Worm (Caenorhabditis elegans) whole organism, early embryonic: ENCODE data around the gene K11H12.11.

Source experiments
- B0310.2 ChIP-seq: sonication (generic microtip); optimal IDR thresholded peaks from 2 replicates; lab custom pipeline; 2016; ENCODE audit warnings: mild to moderate bottlenecking, missing genetic modification characterization, missing compliant biosample characterization
- F13C5.2 ChIP-seq: sonication (generic microtip); optimal IDR thresholded peaks from 2 replicates; lab custom pipeline; 2017; ENCODE audit warnings: mild to moderate bottlenecking, missing genetic modification characterization, inconsistent platforms, missing compliant biosample characterization
- aly-1 ChIP-seq: sonication (generic microtip); optimal IDR thresholded peaks from 2 replicates; lab custom pipeline; 2016; ENCODE audit warnings: missing genetic modification characterization, missing compliant biosample characterization
- ama-1 ChIP-seq: fragments of 150-350 bp; optimal IDR thresholded peaks from 2 replicates; lab custom pipeline; 2014
- ceh-13 ChIP-seq: fragments of 200-800 bp; sonication (Bioruptor generic); optimal IDR thresholded peaks from 2 replicates; lab custom pipeline; 2018; ENCODE audit warnings: mild to moderate bottlenecking, missing genetic modification characterization, missing compliant biosample characterization
- ceh-36 ChIP-seq: sonication (generic microtip); optimal IDR thresholded peaks from 2 replicates; lab custom pipeline; 2016; ENCODE audit warnings: missing genetic modification characterization, inconsistent platforms, missing compliant biosample characterization
- ets-7 ChIP-seq: sonication (generic microtip); optimal IDR thresholded peaks from 2 replicates; lab custom pipeline; 2016; ENCODE audit warnings: missing genotype, missing genetic modification characterization, missing compliant biosample characterization
- flt-1 ChIP-seq: fragments of 200-800 bp; sonication (Bioruptor generic); IDR thresholded peaks from 2 replicates; pipeline ENCODE4 v1.3.6; 2022; ENCODE audit warnings: missing genetic modification characterization, missing compliant biosample characterization
- hmbx-1 ChIP-seq: sonication (generic microtip); optimal IDR thresholded peaks from 2 replicates; lab custom pipeline; 2016; ENCODE audit warnings: mild to moderate bottlenecking, missing genetic modification characterization, missing compliant biosample characterization
- hmg-4 ChIP-seq: fragments of 200-800 bp; sonication (Bioruptor generic); optimal IDR thresholded peaks from 2 replicates; lab custom pipeline; 2018; ENCODE audit warnings: mild to moderate bottlenecking, missing genetic modification characterization, missing compliant biosample characterization
- pes-1 ChIP-seq: fragments of 200-800 bp; sonication (Bioruptor generic); IDR thresholded peaks from 2 replicates; pipeline ENCODE4 v1.3.6; 2022; ENCODE audit warnings: missing genetic modification reagents, missing genetic modification characterization, missing compliant biosample characterization
- sea-1 ChIP-seq: fragments of 200-800 bp; sonication (Bioruptor generic); conservative IDR thresholded peaks from 2 replicates; pipeline ENCODE4 v1.3.6; 2022; ENCODE audit warnings: missing genetic modification characterization, missing compliant biosample characterization
- tbx-37 ChIP-seq: fragments of 200-800 bp; sonication (Bioruptor generic); conservative IDR thresholded peaks from 2 replicates; pipeline ENCODE4 v1.3.6; 2022; ENCODE audit warnings: missing genetic modification reagents, missing genetic modification characterization, missing compliant biosample characterization
- tra-4 ChIP-seq: sonication (generic microtip); optimal IDR thresholded peaks from 2 replicates; lab custom pipeline; 2017; ENCODE audit warnings: missing genetic modification characterization, missing compliant biosample characterization

- TF ChIP-seq tra-4 (tag; lab: Kevin White, UChicago) (no peak), hmbx-1 (tag; lab: Kevin White, UChicago) (no peak), ceh-13 (GFP tag; lab: Kevin White, UChicago) (no peak), tbx-37 (no peak), aly-1 (tag; lab: Kevin White, UChicago) (no peak), ama-1 (lab: Kevin White, UChicago) (no peak), sea-1 (GFP tag; lab: Robert Waterston, UW) (no peak), flt-1 (no peak), B0310.2 (tag; lab: Kevin White, UChicago) (no peak), ets-7 (tag; lab: Kevin White, UChicago) (no peak), pes-1 (no peak), ceh-36 (tag; lab: Kevin White, UChicago) (no peak), hmg-4 (GFP tag; lab: Kevin White, UChicago) (no peak), F13C5.2 (no peak)
Measured at ce11 chrIV:619766-620165, 50.6 kb downstream of the K11H12.11 start.
